Worm (Caenorhabditis elegans): Measurements from ENCODE around the gene skih-2.

Gene skih-2

ce11 chrIV:11124674-11125073, 17.5 kb downstream of the skih-2 start, which contains the start of gene spo-11:
Gene spo-11, minus strand, starts transcription at chrIV:11124862.
- no peak for TF ChIP-seq egl-27 (tag; optimal IDR thresholded peaks at IDR 0.05)

- TF ChIP-seq nhr-85 (tag), result peak; percentile 84
- TF ChIP-seq lin-13 (GFP tag; optimal IDR thresholded peaks at IDR 0.05), result no peak
- no peak for TF ChIP-seq ceh-8 (GFP tag; optimal IDR thresholded peaks at IDR 0.05)
- no peak for TF ChIP-seq mdl-1 (tag; optimal IDR thresholded peaks at IDR 0.05)
- TF ChIP-seq lir-3 (tag; optimal IDR thresholded peaks at IDR 0.05; ENCODE audit: poor library complexity), result no peak
- TF ChIP-seq egl-27 (tag; optimal IDR thresholded peaks at IDR 0.05), result no peak
- TF ChIP-seq mef-2 (tag; optimal IDR thresholded peaks at IDR 0.05), result no peak
- no peak for TF ChIP-seq tlp-1 (tag; optimal IDR thresholded peaks at IDR 0.05)
- peak; percentile 77 for TF ChIP-seq blmp-1 (tag; optimal IDR thresholded peaks at IDR 0.05)
- TF ChIP-seq nhr-19 (GFP tag; conservative IDR thresholded peaks at IDR 0.05), result no peak
- no peak for TF ChIP-seq nhr-11 (tag; optimal IDR thresholded peaks at IDR 0.05)
- TF ChIP-seq unc-130 (tag; optimal IDR thresholded peaks at IDR 0.05), result no peak
- TF ChIP-seq lin-39 (tag; optimal IDR thresholded peaks at IDR 0.05), result no peak
- TF ChIP-seq ces-1 (GFP tag; optimal IDR thresholded peaks at IDR 0.05), result no peak
- no peak for TF ChIP-seq hpl-2 (GFP tag; optimal IDR thresholded peaks at IDR 0.05)
- TF ChIP-seq mep-1 (tag; optimal IDR thresholded peaks at IDR 0.05), result peak; percentile 42
- TF ChIP-seq hlh-17 (GFP tag; optimal IDR thresholded peaks at IDR 0.05; ENCODE audit: borderline replicate concordance), result no peak
- TF ChIP-seq nhr-12 (tag; optimal IDR thresholded peaks at IDR 0.05), result no peak
- TF ChIP-seq ztf-4 (tag; optimal IDR thresholded peaks at IDR 0.05), result peak; percentile 11
- no peak for TF ChIP-seq mab-9 (GFP tag; IDR thresholded peaks at IDR 0.05)
- no peak for TF ChIP-seq irx-1 (tag; optimal IDR thresholded peaks at IDR 0.05)
- peak; percentile 67 for TF ChIP-seq lin-14 (GFP tag; optimal IDR thresholded peaks at IDR 0.05)
- no peak for TF ChIP-seq ceh-88 (GFP tag; IDR thresholded peaks at IDR 0.05)
- peak in 2 of 6 experiments; percentile 25 to 76 for TF ChIP-seq elt-3 (tag; optimal IDR thresholded peaks at IDR 0.05)
- TF ChIP-seq alr-1 (tag; optimal IDR thresholded peaks at IDR 0.05; ENCODE audit: borderline replicate concordance), result no peak
- TF ChIP-seq zip-4 (GFP tag; optimal IDR thresholded peaks at IDR 0.05), result no peak
These were observed 22.1 kb downstream of the skih-2 start for ce11 chrIV:11119972-11120562.

- TF ChIP-seq tbx-2 (tag; optimal IDR thresholded peaks at IDR 0.05) (peak; percentile 94), Y116A8C.19 (tag; optimal IDR thresholded peaks at IDR 0.05; ENCODE audit: borderline replicate concordance) (no peak), grh-1 (GFP tag; IDR thresholded peaks at IDR 0.05) (peak; percentile 91), isw-1 (GFP tag; IDR thresholded peaks at IDR 0.05) (peak; percentile 94), fkh-10 (GFP tag; optimal IDR thresholded peaks at IDR 0.05) (peak; percentile 75), nhr-90 (tag; optimal IDR thresholded peaks at IDR 0.05; ENCODE audit: poor library complexity) (peak; percentile 88), ceh-90 (tag; optimal IDR thresholded peaks at IDR 0.05) (no peak), ces-1 (GFP tag; optimal IDR thresholded peaks at IDR 0.05) (no peak), unc-62 (GFP tag; optimal IDR thresholded peaks at IDR 0.05) (no peak), hpl-2 (GFP tag; optimal IDR thresholded peaks at IDR 0.05) (peak; percentile 7), mep-1 (tag; optimal IDR thresholded peaks at IDR 0.05) (peak; percentile 88), dsc-1 (tag; optimal IDR thresholded peaks at IDR 0.05) (peak; percentile 85), swsn-7 (tag; optimal IDR thresholded peaks at IDR 0.05) (peak; percentile 94), ceh-88 (GFP tag; IDR thresholded peaks at IDR 0.05) (no peak), C34B4.2 (tag; optimal IDR thresholded peaks at IDR 0.05) (peak; percentile 42), fkh-4 (tag; optimal IDR thresholded peaks at IDR 0.05; ENCODE audit: borderline replicate concordance) (peak; percentile 51), lir-3 (tag; optimal IDR thresholded peaks at IDR 0.05; ENCODE audit: poor library complexity) (peak; percentile 74), lin-39 (tag; optimal IDR thresholded peaks at IDR 0.05) (peak; percentile 72), efl-3 (GFP tag; optimal IDR thresholded peaks at IDR 0.05) (no peak), lin-15B (tag; optimal IDR thresholded peaks at IDR 0.05) (peak; percentile 79), unc-30 (tag; optimal IDR thresholded peaks at IDR 0.05) (no peak), snu-23 (GFP tag; optimal IDR thresholded peaks at IDR 0.05) (peak; percentile 95), egl-27 (tag; optimal IDR thresholded peaks at IDR 0.05) (peak; percentile 30 to 31), irx-1 (tag; optimal IDR thresholded peaks at IDR 0.05) (peak; percentile 81), lin-35 (GFP tag; optimal IDR thresholded peaks at IDR 0.05) (peak; percentile 83 to 88), fos-1 (tag; optimal IDR thresholded peaks at IDR 0.05) (peak; percentile 76), snpc-4 (tag; optimal IDR thresholded peaks at IDR 0.05) (peak; percentile 60), F16B12.6 (tag; optimal IDR thresholded peaks at IDR 0.05) (peak; percentile 56), skn-1 (tag; optimal IDR thresholded peaks at IDR 0.05) (peak; percentile 77)
These were observed 23.2 kb downstream of the skih-2 start, which contains the start of the genes imp-2 and enpl-1 for ce11 chrIV:11118837-11119491. Gene imp-2, minus strand, starts transcription at chrIV:11118887. Gene enpl-1, plus strand, starts transcription at chrIV:11119298.

Data from whole organism, L1 larva.